Worm (Caenorhabditis elegans) whole organism, young adult: ENCODE measurements around the gene twk-16.

Source experiments
- B0336.3 ChIP-seq: fragments of 200-800 bp; sonication (Bioruptor generic); IDR thresholded peaks from 2 replicates; pipeline ENCODE4 v1.3.6; 2022; ENCODE audit warnings: missing genetic modification characterization, missing compliant biosample characterization
- D2030.7 ChIP-seq: fragments of 200-800 bp; sonication (Bioruptor generic); IDR thresholded peaks from 2 replicates; pipeline ENCODE4 v1.3.6; 2022; ENCODE audit warnings: missing genetic modification reagents, missing genetic modification characterization, missing compliant biosample characterization
- F33H1.4 ChIP-seq: fragments of 200-800 bp; sonication (Bioruptor generic); IDR thresholded peaks from 2 replicates; pipeline ENCODE4 v1.3.6; 2022; ENCODE audit warnings: missing genetic modification reagents, missing genetic modification characterization, missing compliant biosample characterization
- F57C9.4 ChIP-seq: sonication (generic microtip); optimal IDR thresholded peaks from 2 replicates; lab custom pipeline; 2017; ENCODE audit warnings: mild to moderate bottlenecking, missing genetic modification characterization, missing compliant biosample characterization
- K12H6.12 ChIP-seq: fragments of 200-800 bp; sonication (Bioruptor generic); optimal IDR thresholded peaks from 2 replicates; lab custom pipeline; 2018; ENCODE audit warnings: mild to moderate bottlenecking, missing genetic modification characterization, missing compliant biosample characterization
- Y53F4B.3 ChIP-seq: fragments of 200-800 bp; sonication (Bioruptor generic); IDR thresholded peaks from 2 replicates; pipeline ENCODE4 v1.3.6; 2022; ENCODE audit warnings: missing genetic modification reagents, missing genetic modification characterization, missing compliant biosample characterization
- Y53G8AR.9 ChIP-seq: fragments of 200-800 bp; sonication (Bioruptor generic); conservative IDR thresholded peaks from 2 replicates; pipeline ENCODE4 v1.3.6; 2022; ENCODE audit warnings: missing genetic modification reagents, missing genetic modification characterization, missing compliant biosample characterization
- Y95B8A.8 ChIP-seq: fragments of 200-800 bp; sonication (Bioruptor generic); IDR thresholded peaks from 2 replicates; pipeline ENCODE4 v1.3.6; 2022; ENCODE audit warnings: missing genetic modification reagents, missing genetic modification characterization, missing compliant biosample characterization
- aptf-3 ChIP-seq: fragments of 200-800 bp; sonication (Bioruptor generic); IDR thresholded peaks from 2 replicates; pipeline ENCODE4 v1.3.6; 2022; ENCODE audit warnings: missing genetic modification characterization, missing compliant biosample characterization
- atf-7 ChIP-seq: sonication (generic microtip); optimal IDR thresholded peaks from 2 replicates; lab custom pipeline; 2017; ENCODE audit warnings: mild to moderate bottlenecking, missing genetic modification characterization, missing compliant biosample characterization
- attf-3 ChIP-seq: fragments of 200-800 bp; sonication (Bioruptor generic); conservative IDR thresholded peaks from 2 replicates; pipeline ENCODE4 v1.3.6; 2022; ENCODE audit warnings: missing genetic modification reagents, missing genetic modification characterization, missing compliant biosample characterization
- attf-6 ChIP-seq: fragments of 200-800 bp; sonication (Bioruptor generic); IDR thresholded peaks from 2 replicates; pipeline ENCODE4 v1.3.6; 2022; ENCODE audit warnings: missing genetic modification reagents, missing genetic modification characterization, missing compliant biosample characterization
- bed-2 ChIP-seq: fragments of 200-800 bp; sonication (Bioruptor generic); IDR thresholded peaks from 2 replicates; pipeline ENCODE4 v1.3.6; 2022; ENCODE audit warnings: missing genetic modification reagents, missing genetic modification characterization, missing compliant biosample characterization
- ccch-3 ChIP-seq: fragments of 200-800 bp; sonication (Bioruptor generic); optimal IDR thresholded peaks from 2 replicates; lab custom pipeline; 2018; ENCODE audit warnings: mild to moderate bottlenecking, missing genetic modification characterization, missing compliant biosample characterization
- cebp-1 ChIP-seq, 2 experiments: fragments of 200-800 bp in 1 of 2; sonication (Bioruptor generic) in 1 of 2; sonication (generic microtip) in 1 of 2; IDR thresholded peaks in 1 of 2; optimal IDR thresholded peaks in 1 of 2; 2 replicates each; pipeline versions ENCODE4 v1.3.6 to Lab custom; 2017 to 2022; ENCODE audit warnings: missing compliant biosample characterization in 2 of 2, missing genetic modification characterization in 2 of 2, mild to moderate bottlenecking in 1 of 2, missing genetic modification reagents in 1 of 2, moderate library complexity in 1 of 2
- egl-18 ChIP-seq: fragments of 200-800 bp; sonication (Bioruptor generic); IDR thresholded peaks from 2 replicates; pipeline ENCODE4 v1.3.6; 2022; ENCODE audit warnings: missing genetic modification reagents, missing genetic modification characterization, missing compliant biosample characterization
- egl-44 ChIP-seq: fragments of 200-800 bp; sonication (Bioruptor generic); IDR thresholded peaks from 2 replicates; pipeline ENCODE4 v1.3.6; 2022; ENCODE audit warnings: missing genetic modification reagents, missing genetic modification characterization, missing compliant biosample characterization
- gei-17 ChIP-seq: fragments of 200-800 bp; sonication (Bioruptor generic); optimal IDR thresholded peaks from 2 replicates; lab custom pipeline; 2018; ENCODE audit warnings: mild to moderate bottlenecking, missing genetic modification characterization, missing compliant biosample characterization
- hmg-20 ChIP-seq: fragments of 200-800 bp; sonication (Bioruptor generic); IDR thresholded peaks from 2 replicates; pipeline ENCODE4 v1.3.6; 2022; ENCODE audit warnings: missing genetic modification reagents, missing genetic modification characterization, missing compliant biosample characterization
- lin-26 ChIP-seq: fragments of 200-800 bp; sonication (Bioruptor generic); IDR thresholded peaks from 2 replicates; pipeline ENCODE4 v1.3.6; 2022; ENCODE audit warnings: missing genetic modification reagents, missing genetic modification characterization, missing compliant biosample characterization
- lin-35 ChIP-seq, 3 experiments: fragments of 150-350 bp in 2 of 3; sonication (generic microtip) in 1 of 3; optimal IDR thresholded peaks; 2 replicates each; lab custom pipeline; 2014 to 2018; ENCODE audit warnings: missing biosample characterization in 3 of 3, missing genetic modification characterization in 3 of 3, missing genetic modification reagents in 3 of 3
- lin-40 ChIP-seq: sonication (generic microtip); optimal IDR thresholded peaks from 2 replicates; lab custom pipeline; 2016; ENCODE audit warnings: missing genetic modification characterization, mild to moderate bottlenecking, missing compliant biosample characterization, missing genotype, missing genetic modification reagents
- lir-1 ChIP-seq: fragments of 200-800 bp; sonication (Bioruptor generic); conservative IDR thresholded peaks from 2 replicates; pipeline ENCODE4 v1.3.6; 2022; ENCODE audit warnings: missing genetic modification reagents, missing genetic modification characterization, missing compliant biosample characterization
- lsy-27 ChIP-seq: sonication (generic microtip); optimal IDR thresholded peaks from 2 replicates; lab custom pipeline; 2017; ENCODE audit warnings: missing genetic modification characterization, mild to moderate bottlenecking, missing compliant biosample characterization, antibody characterized with exemption, missing genotype, borderline replicate concordance; ENCODE audit not compliant: insufficient read depth
- madf-8 ChIP-seq: fragments of 200-800 bp; sonication (Bioruptor generic); conservative IDR thresholded peaks from 2 replicates; pipeline ENCODE4 v1.3.6; 2022; ENCODE audit warnings: missing genetic modification reagents, missing genetic modification characterization, missing compliant biosample characterization
- mxl-1 ChIP-seq: sonication (generic microtip); optimal IDR thresholded peaks from 2 replicates; lab custom pipeline; 2016; ENCODE audit warnings: missing genetic modification characterization, missing compliant biosample characterization
- nfyb-1 ChIP-seq: fragments of 200-800 bp; sonication (Bioruptor generic); IDR thresholded peaks from 2 replicates; pipeline ENCODE4 v1.3.6; 2022; ENCODE audit warnings: missing genetic modification reagents, missing genetic modification characterization, missing compliant biosample characterization
- nhr-120 ChIP-seq: fragments of 200-800 bp; sonication (Bioruptor generic); IDR thresholded peaks from 2 replicates; pipeline ENCODE4 v1.3.6; 2022; ENCODE audit warnings: missing genetic modification characterization, missing compliant biosample characterization
- pbrm-1 ChIP-seq: fragments of 200-800 bp; sonication (Bioruptor generic); IDR thresholded peaks from 2 replicates; pipeline ENCODE4 v1.3.6; 2022; ENCODE audit warnings: missing genetic modification reagents, missing genetic modification characterization, missing compliant biosample characterization
- rec-8 ChIP-seq, 2 experiments: sonication (generic microtip); optimal IDR thresholded peaks; 2 replicates each; lab custom pipeline; 2016; ENCODE audit warnings: mild to moderate bottlenecking in 2 of 2, missing genetic modification characterization in 2 of 2, missing genetic modification reagents in 2 of 2, missing genotype in 2 of 2, missing biosample characterization in 1 of 2, missing compliant biosample characterization in 1 of 2, moderate library complexity in 1 of 2
- sdz-38 ChIP-seq: sonication (generic microtip); optimal IDR thresholded peaks from 2 replicates; lab custom pipeline; 2016; ENCODE audit warnings: missing genotype, missing genetic modification characterization, missing compliant biosample characterization
- snpc-1.1 ChIP-seq: sonication (generic microtip); optimal IDR thresholded peaks from 2 replicates; lab custom pipeline; 2017; ENCODE audit warnings: missing genetic modification characterization, mild to moderate bottlenecking, missing compliant biosample characterization, antibody characterized with exemption, moderate library complexity, missing genotype, missing genetic modification reagents; ENCODE audit not compliant: insufficient read depth
- snpc-3.4 ChIP-seq: sonication (generic microtip); optimal IDR thresholded peaks from 2 replicates; lab custom pipeline; 2017; ENCODE audit warnings: missing genetic modification characterization, mild to moderate bottlenecking, missing compliant biosample characterization, antibody characterized with exemption, moderate library complexity, missing genotype, missing genetic modification reagents
- snpc-4 ChIP-seq, 5 experiments: fragments of 150-350 bp in 1 of 5; sonication (generic microtip) in 4 of 5; optimal IDR thresholded peaks; 2 replicates each; lab custom pipeline; 2014 to 2018; ENCODE audit warnings: missing genetic modification characterization in 5 of 5, missing biosample characterization in 3 of 5, antibody characterized with exemption in 2 of 5, mild to moderate bottlenecking in 2 of 5, missing compliant biosample characterization in 2 of 5, missing genotype in 2 of 5, moderate library complexity in 2 of 5, missing genetic modification reagents in 1 of 5
- somi-1 ChIP-seq: fragments of 200-800 bp; sonication (Bioruptor generic); optimal IDR thresholded peaks from 2 replicates; lab custom pipeline; 2018; ENCODE audit warnings: mild to moderate bottlenecking, missing genetic modification characterization, missing compliant biosample characterization
- unc-62 ChIP-seq: fragments of 150-350 bp; optimal IDR thresholded peaks from 2 replicates; lab custom pipeline; 2014; ENCODE audit warnings: missing biosample characterization, missing genetic modification reagents, missing genetic modification characterization
- zfh-2 ChIP-seq: fragments of 200-800 bp; sonication (Bioruptor generic); conservative IDR thresholded peaks from 2 replicates; pipeline ENCODE4 v1.3.6; 2022; ENCODE audit warnings: missing genetic modification reagents, missing genetic modification characterization, missing compliant biosample characterization
- zim-3 ChIP-seq: sonication (generic microtip); optimal IDR thresholded peaks from 2 replicates; lab custom pipeline; 2017; ENCODE audit warnings: mild to moderate bottlenecking, missing genetic modification characterization, moderate library complexity, missing compliant biosample characterization
- ztf-22 ChIP-seq: fragments of 200-800 bp; sonication (Bioruptor generic); optimal IDR thresholded peaks from 2 replicates; lab custom pipeline; 2018; ENCODE audit warnings: mild to moderate bottlenecking, missing genetic modification characterization, moderate library complexity, missing compliant biosample characterization
- ztf-25 ChIP-seq: fragments of 200-800 bp; sonication (Bioruptor generic); IDR thresholded peaks from 2 replicates; pipeline ENCODE4 v1.3.6; 2022; ENCODE audit warnings: missing genetic modification reagents, missing genetic modification characterization, missing compliant biosample characterization
- ztf-6 ChIP-seq: fragments of 200-800 bp; sonication (Bioruptor generic); IDR thresholded peaks from 2 replicates; pipeline ENCODE4 v1.3.6; 2022; ENCODE audit warnings: missing genetic modification reagents, missing genetic modification characterization, missing compliant biosample characterization

twk-16 gene

DNA sequence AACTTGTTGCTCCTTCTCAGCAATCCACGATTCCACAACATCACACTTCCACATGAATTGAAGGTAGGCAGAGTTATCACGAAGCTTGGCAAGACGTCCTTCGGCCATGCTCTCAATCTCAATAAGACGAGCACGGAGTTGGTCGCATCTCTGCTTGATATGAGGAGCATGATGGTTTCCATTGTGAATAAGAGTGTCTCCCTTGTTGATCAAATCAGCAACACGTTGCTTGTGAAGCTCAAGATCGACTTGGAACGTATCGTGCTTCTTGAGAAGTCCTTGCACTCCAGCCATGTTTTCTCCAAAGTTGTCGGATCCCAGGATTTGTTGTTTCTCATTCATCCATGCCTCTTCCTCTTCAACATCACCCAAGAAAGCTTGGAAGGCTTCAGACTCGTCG, 38.7 kb downstream of the twk-16 start:
- TF ChIP-seq ztf-25 (GFP tag; lab: Robert Waterston, UW) (no peak), lin-26 (GFP tag; lab: Robert Waterston, UW) (no peak), nfyb-1 (no peak), aptf-3 (GFP tag; lab: Robert Waterston, UW) (no peak), madf-8 (GFP tag; lab: Robert Waterston, UW) (no peak), ztf-22 (GFP tag; lab: Kevin White, UChicago) (no peak), egl-18 (GFP tag; lab: Robert Waterston, UW) (no peak), zim-3 (no peak), ztf-6 (GFP tag; lab: Robert Waterston, UW) (no peak), F57C9.4 (tag; lab: Kevin White, UChicago) (no peak), attf-6 (GFP tag; lab: Robert Waterston, UW) (no peak), B0336.3 (GFP tag; lab: Robert Waterston, UW) (no peak), pbrm-1 (no peak), D2030.7 (GFP tag; lab: Robert Waterston, UW) (no peak)

DNA sequence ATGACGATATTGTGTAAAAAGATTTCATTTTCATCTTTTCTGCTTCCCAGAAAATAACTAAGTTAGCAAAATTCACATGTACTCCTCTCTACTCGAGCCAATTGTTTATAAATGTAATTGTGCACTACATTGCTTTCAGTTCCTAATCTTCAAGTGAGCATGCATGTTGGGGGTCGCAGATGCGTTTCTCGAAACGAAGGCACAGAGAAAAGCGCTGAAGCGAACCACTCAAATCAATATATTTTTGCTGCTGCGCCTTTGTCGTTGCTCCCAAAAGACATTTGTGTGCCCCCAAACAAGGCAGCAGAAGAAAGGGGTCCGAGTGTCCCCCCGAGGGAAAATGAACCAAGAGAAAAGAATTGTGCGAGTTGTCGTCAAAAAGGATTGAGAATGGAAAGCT, 45.3 kb downstream of the twk-16 start:
- TF ChIP-seq pbrm-1 (no peak), zfh-2 (GFP tag; lab: Robert Waterston, UW) (0 out of 2 replicates have a peak, but pooled peaks have one; percentile 31)

DNA sequence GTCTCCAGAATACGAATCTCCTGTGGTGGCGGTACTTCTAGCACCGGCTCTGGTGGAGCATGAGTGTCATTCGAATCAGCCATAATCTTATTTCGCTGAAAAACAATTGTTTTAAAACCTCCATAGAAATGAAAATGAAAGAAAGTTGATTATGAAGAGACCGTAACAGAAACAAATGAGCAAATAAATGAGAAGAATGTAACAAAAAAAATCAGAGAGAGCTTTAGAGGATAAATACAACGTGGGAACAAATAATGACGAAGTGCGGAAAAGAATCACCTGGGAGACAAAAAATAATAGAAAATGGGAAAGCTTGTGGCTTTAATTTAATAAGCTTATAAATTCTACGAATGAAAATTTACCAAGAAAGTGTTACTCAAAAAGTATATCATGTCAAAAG, 46.1 kb downstream of the twk-16 start, which contains the start of gene spc-1:
Gene spc-1, minus strand, starts transcription at position 101 of the 400 bp plus-strand sequence.
- TF ChIP-seq nhr-120 (GFP tag; lab: Robert Waterston, UW) (no peak), lin-40 (no peak), gei-17 (GFP tag; lab: Kevin White, UChicago) (no peak), unc-62 (GFP tag; lab: Kevin White, UChicago) (no peak), attf-3 (GFP tag; lab: Robert Waterston, UW) (no peak), atf-7 (no peak), hmg-20 (no peak), lin-35 (GFP tag; optimal IDR thresholded peaks at IDR 0.05; lab: Kevin White, UChicago) (no peak), F33H1.4 (GFP tag; lab: Robert Waterston, UW) (no peak), lsy-27 (tag; lab: Kevin White, UChicago) (no peak), ccch-3 (GFP tag; lab: Kevin White, UChicago) (no peak), sdz-38 (tag; lab: Kevin White, UChicago) (no peak), B0336.3 (GFP tag; lab: Robert Waterston, UW) (no peak), rec-8 (tag; optimal IDR thresholded peaks at IDR 0.05; lab: Kevin White, UChicago) (no peak), egl-18 (GFP tag; lab: Robert Waterston, UW) (no peak), Y53F4B.3 (no peak), mxl-1 (tag; lab: Kevin White, UChicago) (no peak), snpc-1.1 (tag; lab: Kevin White, UChicago) (no peak)
- TF ChIP-seq, all 124 proteins: peak for 0

DNA sequence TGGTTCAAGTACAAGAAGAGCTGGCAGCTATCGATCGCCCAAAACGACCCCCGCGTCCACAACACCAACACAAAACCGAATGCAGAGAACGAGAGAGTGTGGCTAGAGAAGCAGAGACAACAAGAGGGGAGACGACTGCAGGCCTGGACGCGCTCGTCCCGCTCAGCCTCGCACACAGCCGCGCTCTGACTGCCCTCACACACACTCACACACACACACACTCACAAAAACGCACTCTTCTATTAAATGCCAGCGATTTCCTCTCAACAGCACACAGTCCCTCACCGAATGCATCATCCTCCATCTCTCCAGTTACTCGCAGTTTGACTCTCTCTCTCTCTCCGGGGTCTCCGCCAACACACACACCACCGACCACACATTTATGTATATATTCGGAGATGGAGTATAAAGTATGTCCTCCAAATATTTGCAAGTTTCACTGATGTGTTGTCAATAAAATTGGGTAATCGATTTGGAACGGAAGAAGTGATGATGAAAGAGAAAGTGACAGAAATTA, 46.8 kb downstream of the twk-16 start:
- peak; percentile 55 for TF ChIP-seq snpc-4 (GFP tag; optimal IDR thresholded peaks at IDR 0.05; lab: Kevin White, UChicago)
- peak; percentile 56 to 76 (median 62) for TF ChIP-seq snpc-4 (tag; optimal IDR thresholded peaks at IDR 0.05; lab: Kevin White, UChicago)
- peak; percentile 4 for TF ChIP-seq snpc-3.4 (tag; lab: Kevin White, UChicago)
- TF ChIP-seq cebp-1 (GFP tag; IDR thresholded peaks at IDR 0.05; lab: Robert Waterston, UW), result peak; percentile 58; the same call in 1 of the 2 replicates
- peak; percentile 92 for TF ChIP-seq cebp-1 (tag; optimal IDR thresholded peaks at IDR 0.05; lab: Kevin White, UChicago)
- TF ChIP-seq Y95B8A.8 (GFP tag; lab: Robert Waterston, UW), result 0 out of 2 replicates have a peak, but pooled peaks have one; percentile 22
- TF ChIP-seq egl-44 (GFP tag; lab: Robert Waterston, UW), result peak; percentile 88
- TF ChIP-seq pbrm-1, result peak; percentile 87
- no peak for TF ChIP-seq F57C9.4 (tag; lab: Kevin White, UChicago)
- TF ChIP-seq lir-1 (GFP tag; lab: Robert Waterston, UW), result peak; percentile 99
- peak; percentile 76 for TF ChIP-seq atf-7
- peak; percentile 95 for TF ChIP-seq K12H6.12
- peak; percentile 23 for TF ChIP-seq snpc-1.1 (tag; lab: Kevin White, UChicago)
- no peak for TF ChIP-seq Y53F4B.3
- TF ChIP-seq Y53G8AR.9 (GFP tag; lab: Robert Waterston, UW), result 0 out of 2 replicates have a peak, but pooled peaks have one; percentile 44
- peak; percentile 68 for TF ChIP-seq somi-1 (GFP tag; lab: Kevin White, UChicago)
- TF ChIP-seq bed-2, result peak; percentile 61; the same call in 1 of the 2 replicates
